Worm (Caenorhabditis elegans) whole organism, mixed stage, embryonic: Measurements from ENCODE around the gene K08H2.4.

Experiments
- flh-1 ChIP-seq: fragments of 200-800 bp; sonication (Bioruptor generic); optimal IDR thresholded peaks from 2 replicates; lab custom pipeline; 2018; ENCODE audit warnings: mild to moderate bottlenecking, missing genetic modification characterization, moderate library complexity, missing compliant biosample characterization
- ham-2 ChIP-seq: fragments of 200-800 bp; sonication (Bioruptor generic); optimal IDR thresholded peaks from 2 replicates; lab custom pipeline; 2018; ENCODE audit warnings: mild to moderate bottlenecking, missing genetic modification characterization, missing compliant biosample characterization
- lin-32 ChIP-seq: fragments of 200-800 bp; sonication (Bioruptor generic); optimal IDR thresholded peaks from 2 replicates; lab custom pipeline; 2018; ENCODE audit warnings: mild to moderate bottlenecking, missing genetic modification characterization, missing compliant biosample characterization
- nhr-237 ChIP-seq: fragments of 150-350 bp; optimal IDR thresholded peaks from 2 replicates; lab custom pipeline; 2014; ENCODE audit warnings: missing biosample characterization, missing genetic modification characterization
- sem-2 ChIP-seq: fragments of 200-800 bp; sonication (Bioruptor generic); optimal IDR thresholded peaks from 2 replicates; lab custom pipeline; 2018; ENCODE audit warnings: mild to moderate bottlenecking, missing genetic modification characterization, missing compliant biosample characterization

DNA sequence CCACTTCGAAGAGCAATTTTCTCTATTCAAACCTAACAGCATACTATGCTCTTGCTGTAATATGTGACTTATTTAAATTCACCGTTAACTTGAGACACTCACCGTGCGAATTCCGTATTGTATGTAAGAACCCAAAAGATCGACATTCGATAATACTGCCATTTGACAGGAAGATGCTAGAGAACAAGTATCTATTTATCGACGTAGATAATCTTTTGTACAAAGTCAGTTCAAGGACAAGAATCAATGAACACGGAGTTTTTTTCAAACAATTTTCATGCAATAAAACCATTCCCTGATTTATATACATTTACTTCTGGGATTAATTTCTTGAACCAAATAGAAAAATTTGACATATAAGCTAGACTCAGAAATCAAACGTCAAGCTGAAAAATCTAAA, 10.0 kb downstream of the K08H2.4 start, which contains the start of gene K08H2.7:
- TF ChIP-seq flh-1 (GFP tag; lab: Kevin White, UChicago), result no peak
- TF ChIP-seq nhr-237, result no peak
- TF ChIP-seq ham-2 (GFP tag; lab: Kevin White, UChicago), result no peak
- TF ChIP-seq lin-32 (GFP tag; lab: Kevin White, UChicago), result no peak
- no peak for TF ChIP-seq sem-2 (GFP tag; lab: Kevin White, UChicago)
